Fruit fly (Drosophila melanogaster) whole organism, embryonic: ENCODE results near the gene Prp31.

Experiments used
- CG17385 ChIP-seq: fragments of 200-800 bp; sonication (Bioruptor generic); optimal IDR thresholded peaks from 3 replicates; lab custom pipeline; 2018; ENCODE audit warnings: missing biosample characterization, mild to moderate bottlenecking, missing genetic modification characterization
- CG30020 ChIP-seq: fragments of 200-800 bp; optimal IDR thresholded peaks from 2 replicates; lab custom pipeline; 2019; ENCODE audit warnings: missing biosample characterization, mild to moderate bottlenecking, missing genetic modification characterization, moderate library complexity
- CG4404 ChIP-seq: fragments of 200-800 bp; sonication (Bioruptor generic); IDR thresholded peaks from 2 replicates; pipeline ENCODE4 v1.3.6; 2022; ENCODE audit warnings: missing biosample characterization, missing genetic modification characterization
- Sin3A ChIP-seq: fragments of >200 bp; optimal IDR thresholded peaks from 2 replicates; lab custom pipeline; 2018
- abd-A ChIP-seq: fragments of 200-800 bp; sonication (Bioruptor generic); optimal IDR thresholded peaks from 3 replicates; lab custom pipeline; 2019; ENCODE audit warnings: missing biosample characterization, mild to moderate bottlenecking, missing genetic modification characterization, moderate library complexity
- fu2 ChIP-seq: fragments of 200-800 bp; sonication (Bioruptor generic); optimal IDR thresholded peaks from 2 replicates; lab custom pipeline; 2016; ENCODE audit warnings: missing biosample characterization, missing genetic modification characterization
- pan ChIP-seq, 4 experiments: fragments of >200 bp in 3 of 4; fragments of 200-800 bp in 1 of 4; sonication (Bioruptor generic) in 1 of 4; optimal IDR thresholded peaks in 3 of 4; IDR thresholded peaks in 1 of 4; 2 replicates each; pipeline versions ENCODE4 v1.3.6 to Lab custom; 2017 to 2022; ENCODE audit warnings: missing biosample characterization in 2 of 4, missing genetic modification characterization in 2 of 4, mixed read lengths in 1 of 4

DNA sequence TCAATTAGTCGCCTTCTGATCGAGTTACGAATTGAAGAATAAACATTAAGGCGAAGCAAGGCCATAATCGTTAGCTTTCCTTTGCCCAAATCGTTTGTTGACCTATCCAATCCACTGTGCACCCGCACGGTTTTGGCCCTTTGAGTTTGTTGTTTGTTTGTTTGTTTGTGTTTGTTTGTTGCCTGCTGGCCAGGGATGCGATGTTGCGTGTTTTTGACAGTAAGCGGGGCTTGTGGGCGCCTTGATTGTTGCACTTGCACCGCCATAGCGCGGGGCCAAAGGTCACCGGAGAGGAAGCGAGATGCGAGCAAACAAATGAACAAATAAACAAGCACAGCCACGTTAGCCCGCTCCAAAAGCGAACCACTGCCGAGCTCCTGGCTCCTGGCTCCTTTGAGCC, 10.9 kb downstream of the Prp31 start:
- TF ChIP-seq abd-A (tag; lab: Kevin White, UChicago) = no peak
- 0 out of 2 replicates have a peak, but pooled peaks have one; percentile 19 for TF ChIP-seq CG4404 (GFP tag; lab: Robert Waterston, UW)
- TF ChIP-seq CG17385 (GFP tag; lab: Kevin White, UChicago) = no peak
- no peak for TF ChIP-seq Sin3A (lab: Kevin White, UChicago)
- TF ChIP-seq CG30020 (tag; lab: Kevin White, UChicago) = no peak
- TF ChIP-seq pan (optimal IDR thresholded peaks at IDR 0.05; lab: Kevin White, UChicago) = no peak
- TF ChIP-seq pan (GFP tag; optimal IDR thresholded peaks at IDR 0.05 in 1 of 2, IDR thresholded peaks at IDR 0.05 in 1 of 2) = no peak
- no peak for TF ChIP-seq fu2
